Fruit fly (Drosophila melanogaster): Measurements from ENCODE around the gene CG32564.

- no peak for TF ChIP-seq cic (GFP tag; optimal IDR thresholded peaks at IDR 0.05)
- TF ChIP-seq CG12768 (GFP tag; optimal IDR thresholded peaks at IDR 0.05), result no peak
- TF ChIP-seq Hr96 (GFP tag; optimal IDR thresholded peaks at IDR 0.05), result no peak
- no peak for TF ChIP-seq bab1 (GFP tag; optimal IDR thresholded peaks at IDR 0.05)
- TF ChIP-seq Mnt (GFP tag; optimal IDR thresholded peaks at IDR 0.05), result no peak
These were observed 32.1 kb upstream of the CG32564 start for dm6 chrX:17174115-17174514.

Data from whole organism, adult.